Worm (Caenorhabditis elegans) whole organism, late embryonic: ENCODE results near the gene T14B4.1.
A peak's percentile ranks its signal among the peaks of the same experiment; 100 is the strongest.

Experiments used
- C38D4.7 ChIP-seq: fragments of 200-800 bp; sonication (Bioruptor generic); optimal IDR thresholded peaks from 2 replicates; lab custom pipeline; 2018; ENCODE audit warnings: mild to moderate bottlenecking, missing genetic modification characterization, moderate library complexity, missing compliant biosample characterization
- F13H6.1 ChIP-seq: sonication (generic microtip); optimal IDR thresholded peaks from 2 replicates; lab custom pipeline; 2016; ENCODE audit warnings: missing genetic modification characterization, missing compliant biosample characterization
- T23F11.4 ChIP-seq: fragments of 200-800 bp; sonication (Bioruptor generic); optimal IDR thresholded peaks from 2 replicates; lab custom pipeline; 2018; ENCODE audit warnings: mild to moderate bottlenecking, missing genetic modification characterization, missing compliant biosample characterization
- Y22D7AL.16 ChIP-seq: sonication (generic microtip); optimal IDR thresholded peaks from 2 replicates; lab custom pipeline; 2016; ENCODE audit warnings: missing genetic modification characterization, missing compliant biosample characterization
- ama-1 ChIP-seq: fragments of 150-350 bp; optimal IDR thresholded peaks from 2 replicates; lab custom pipeline; 2014
- ceh-14 ChIP-seq: sonication (generic microtip); optimal IDR thresholded peaks from 2 replicates; lab custom pipeline; 2016; ENCODE audit warnings: missing genotype, missing genetic modification characterization, missing compliant biosample characterization
- ceh-2 ChIP-seq: sonication (generic microtip); optimal IDR thresholded peaks from 2 replicates; lab custom pipeline; 2016; ENCODE audit warnings: missing genotype, missing genetic modification characterization, missing compliant biosample characterization
- ceh-30 ChIP-seq: fragments of 150-350 bp; optimal IDR thresholded peaks from 2 replicates; lab custom pipeline; 2014; ENCODE audit warnings: missing biosample characterization, missing genetic modification characterization
- ceh-31 ChIP-seq: sonication (generic microtip); optimal IDR thresholded peaks from 2 replicates; lab custom pipeline; 2016; ENCODE audit warnings: missing genetic modification characterization, missing compliant biosample characterization
- ceh-34 ChIP-seq: sonication (generic microtip); optimal IDR thresholded peaks from 2 replicates; lab custom pipeline; 2016; ENCODE audit warnings: mild to moderate bottlenecking, missing genetic modification characterization, missing compliant biosample characterization
- ceh-45 ChIP-seq: fragments of 200-800 bp; sonication (Bioruptor generic); IDR thresholded peaks from 2 replicates; pipeline ENCODE4 v1.3.6; 2022; ENCODE audit warnings: missing genetic modification reagents, missing genetic modification characterization, missing compliant biosample characterization
- ceh-48 ChIP-seq: sonication (generic microtip); optimal IDR thresholded peaks from 2 replicates; lab custom pipeline; 2016; ENCODE audit warnings: missing genetic modification characterization, inconsistent platforms, missing compliant biosample characterization
- ceh-6 ChIP-seq: fragments of 200-800 bp; sonication (Bioruptor generic); optimal IDR thresholded peaks from 2 replicates; lab custom pipeline; 2018; ENCODE audit warnings: mild to moderate bottlenecking, missing genetic modification characterization, missing compliant biosample characterization
- dve-1 ChIP-seq: sonication (generic microtip); optimal IDR thresholded peaks from 2 replicates; lab custom pipeline; 2017; ENCODE audit warnings: antibody characterized with exemption, mild to moderate bottlenecking, missing genetic modification characterization, missing compliant biosample characterization
- elt-2 ChIP-seq: sonication (generic microtip); optimal IDR thresholded peaks from 2 replicates; lab custom pipeline; 2016; ENCODE audit warnings: missing genetic modification reagents, missing genetic modification characterization, missing compliant biosample characterization
- ets-4 ChIP-seq: sonication (generic microtip); optimal IDR thresholded peaks from 2 replicates; lab custom pipeline; 2016; ENCODE audit warnings: missing genetic modification characterization, missing compliant biosample characterization
- fkh-10 ChIP-seq: fragments of 150-350 bp; optimal IDR thresholded peaks from 2 replicates; lab custom pipeline; 2014; ENCODE audit warnings: missing biosample characterization, missing genetic modification reagents, missing genetic modification characterization
- fkh-6 ChIP-seq: sonication (generic microtip); optimal IDR thresholded peaks from 2 replicates; lab custom pipeline; 2016; ENCODE audit warnings: missing genetic modification characterization, missing compliant biosample characterization
- hlh-15 ChIP-seq: sonication (generic microtip); optimal IDR thresholded peaks from 2 replicates; lab custom pipeline; 2016; ENCODE audit warnings: missing genetic modification characterization, missing compliant biosample characterization
- hlh-30 ChIP-seq: sonication (generic microtip); optimal IDR thresholded peaks from 2 replicates; lab custom pipeline; 2017; ENCODE audit warnings: antibody characterized with exemption, missing genetic modification characterization, missing compliant biosample characterization; ENCODE audit not compliant: insufficient read depth
- hlh-6 ChIP-seq: sonication (generic microtip); optimal IDR thresholded peaks from 2 replicates; lab custom pipeline; 2016; ENCODE audit warnings: missing genotype, missing genetic modification characterization, missing compliant biosample characterization
- hlh-8 ChIP-seq: sonication (generic microtip); optimal IDR thresholded peaks from 2 replicates; lab custom pipeline; 2016; ENCODE audit warnings: missing genotype, missing genetic modification characterization, missing compliant biosample characterization
- lim-6 ChIP-seq: sonication (generic microtip); optimal IDR thresholded peaks from 2 replicates; lab custom pipeline; 2016; ENCODE audit warnings: missing genetic modification characterization, missing compliant biosample characterization
- lin-11 ChIP-seq: fragments of 200-800 bp; sonication (Bioruptor generic); optimal IDR thresholded peaks from 2 replicates; lab custom pipeline; 2018; ENCODE audit warnings: mild to moderate bottlenecking, missing genetic modification characterization, missing compliant biosample characterization
- madf-2 ChIP-seq: sonication (generic microtip); optimal IDR thresholded peaks from 2 replicates; lab custom pipeline; 2017; ENCODE audit warnings: missing genetic modification characterization, missing compliant biosample characterization
- mec-3 ChIP-seq: sonication (generic microtip); optimal IDR thresholded peaks from 2 replicates; lab custom pipeline; 2016; ENCODE audit warnings: borderline replicate concordance, missing genetic modification characterization, missing compliant biosample characterization
- nhr-11 ChIP-seq: fragments of 150-350 bp; optimal IDR thresholded peaks from 2 replicates; lab custom pipeline; 2014; ENCODE audit warnings: missing biosample characterization, missing genetic modification characterization
- nhr-232 ChIP-seq: sonication (generic microtip); optimal IDR thresholded peaks from 2 replicates; lab custom pipeline; 2016; ENCODE audit warnings: missing genetic modification characterization, missing compliant biosample characterization
- odd-2 ChIP-seq: sonication (generic microtip); optimal IDR thresholded peaks from 2 replicates; lab custom pipeline; 2017; ENCODE audit warnings: antibody characterized with exemption, mild to moderate bottlenecking, missing genetic modification characterization, missing compliant biosample characterization
- pag-3 ChIP-seq: sonication (generic microtip); optimal IDR thresholded peaks from 2 replicates; lab custom pipeline; 2016; ENCODE audit warnings: missing compliant biosample characterization, missing genetic modification characterization, borderline replicate concordance
- pat-9 ChIP-seq: fragments of 200-800 bp; sonication (Bioruptor generic); optimal IDR thresholded peaks from 2 replicates; lab custom pipeline; 2018; ENCODE audit warnings: mild to moderate bottlenecking, missing genetic modification characterization, moderate library complexity, missing compliant biosample characterization
- pha-2 ChIP-seq: sonication (generic microtip); optimal IDR thresholded peaks from 2 replicates; lab custom pipeline; 2017; ENCODE audit warnings: mild to moderate bottlenecking, missing genetic modification characterization, missing compliant biosample characterization
- pros-1 ChIP-seq: fragments of 150-350 bp; optimal IDR thresholded peaks from 2 replicates; lab custom pipeline; 2014; ENCODE audit warnings: missing biosample characterization, missing genetic modification reagents, missing genetic modification characterization
- ref-2 ChIP-seq: sonication (generic microtip); optimal IDR thresholded peaks from 2 replicates; lab custom pipeline; 2016; ENCODE audit warnings: missing genetic modification characterization, missing compliant biosample characterization
- rnt-1 ChIP-seq: sonication (generic microtip); optimal IDR thresholded peaks from 2 replicates; lab custom pipeline; 2016; ENCODE audit warnings: missing genetic modification characterization, missing compliant biosample characterization
- tbx-2 ChIP-seq: sonication (generic microtip); optimal IDR thresholded peaks from 2 replicates; lab custom pipeline; 2016; ENCODE audit warnings: missing genetic modification characterization, missing compliant biosample characterization
- tbx-7 ChIP-seq: sonication (generic microtip); optimal IDR thresholded peaks from 2 replicates; lab custom pipeline; 2016; ENCODE audit warnings: missing genotype, missing genetic modification characterization, missing compliant biosample characterization
- ttx-3 ChIP-seq: sonication (generic microtip); optimal IDR thresholded peaks from 2 replicates; lab custom pipeline; 2016; ENCODE audit warnings: missing genetic modification reagents, missing genetic modification characterization, missing compliant biosample characterization
- unc-42 ChIP-seq: sonication (generic microtip); optimal IDR thresholded peaks from 2 replicates; lab custom pipeline; 2016; ENCODE audit warnings: missing genotype, missing genetic modification characterization, missing compliant biosample characterization
- unc-55 ChIP-seq: sonication (generic microtip); optimal IDR thresholded peaks from 2 replicates; lab custom pipeline; 2017; ENCODE audit warnings: missing biosample characterization, missing genetic modification reagents, missing genetic modification characterization
- unc-86 ChIP-seq: sonication (generic microtip); optimal IDR thresholded peaks from 2 replicates; lab custom pipeline; 2016; ENCODE audit warnings: missing genetic modification characterization, missing compliant biosample characterization
- zip-5 ChIP-seq: sonication (generic microtip); optimal IDR thresholded peaks from 2 replicates; lab custom pipeline; 2016; ENCODE audit warnings: missing genetic modification characterization, missing compliant biosample characterization

Gene T14B4.1

ce11 chrII:6779104-6779503 is 42.4 kb downstream of the T14B4.1 start, which contains the start of gene T13C2.7 (continued):
- no peak for TF ChIP-seq ama-1 (lab: Kevin White, UChicago)
- TF ChIP-seq unc-86 (tag; lab: Kevin White, UChicago), result no peak

- TF ChIP-seq ceh-30 (tag; lab: Kevin White, UChicago), result no peak
- TF ChIP-seq elt-2 (tag; lab: Kevin White, UChicago), result peak; percentile 64
- no peak for TF ChIP-seq hlh-6 (tag; lab: Kevin White, UChicago)
- no peak for TF ChIP-seq rnt-1 (tag; lab: Kevin White, UChicago)
Measured at ce11 chrII:6781231-6781630, 44.5 kb downstream of the T14B4.1 start.

ce11 chrII:6781983-6782382 is 45.3 kb downstream of the T14B4.1 start:
- TF ChIP-seq ceh-6 (GFP tag; lab: Kevin White, UChicago) (no peak), hlh-8 (tag; lab: Kevin White, UChicago) (no peak), tbx-7 (no peak), pag-3 (no peak), dve-1 (no peak), unc-42 (tag; lab: Kevin White, UChicago) (no peak), pha-2 (tag; lab: Kevin White, UChicago) (no peak), ets-4 (tag; lab: Kevin White, UChicago) (no peak), ceh-48 (tag; lab: Kevin White, UChicago) (no peak), hlh-30 (no peak), pat-9 (tag; lab: Kevin White, UChicago) (no peak), lin-11 (tag; lab: Kevin White, UChicago) (no peak), zip-5 (tag; lab: Kevin White, UChicago) (no peak), Y22D7AL.16 (tag; lab: Kevin White, UChicago) (no peak), ceh-45 (GFP tag; lab: Robert Waterston, UW) (no peak), tbx-2 (no peak), unc-55 (GFP tag; lab: Kevin White, UChicago) (no peak), ref-2 (no peak), nhr-232 (tag; lab: Kevin White, UChicago) (no peak), nhr-11 (tag; lab: Kevin White, UChicago) (no peak)

DNA sequence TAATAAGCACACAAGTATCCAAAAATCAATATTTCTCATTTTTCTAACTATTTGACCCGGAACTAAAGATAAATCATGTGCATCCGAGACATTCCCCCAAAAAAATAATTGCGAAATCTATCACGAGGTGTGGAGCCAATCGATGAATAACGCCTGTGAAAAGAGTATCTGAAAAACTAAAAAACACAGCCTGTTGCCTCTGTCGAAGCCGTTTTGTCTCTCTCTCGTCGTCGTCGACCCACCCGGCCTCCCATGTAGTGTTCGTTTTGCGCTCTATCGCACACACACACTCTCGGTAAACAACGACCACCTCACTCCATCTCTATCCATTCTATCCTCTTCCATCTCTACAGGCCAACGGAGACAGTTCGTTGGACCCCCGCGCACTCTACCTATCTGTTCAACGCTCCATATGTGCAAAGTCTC is 46.0 kb downstream of the T14B4.1 start:
- TF ChIP-seq odd-2 (tag; lab: Kevin White, UChicago) (no peak), tbx-2 (peak; percentile 32), zip-5 (tag; lab: Kevin White, UChicago) (no peak), C38D4.7 (GFP tag; lab: Kevin White, UChicago) (peak; percentile 24), fkh-6 (no peak), tbx-7 (no peak), hlh-15 (no peak), ttx-3 (tag; lab: Kevin White, UChicago) (no peak), ceh-34 (tag; lab: Kevin White, UChicago) (peak; percentile 36), ceh-2 (tag; lab: Kevin White, UChicago) (no peak), unc-86 (tag; lab: Kevin White, UChicago) (no peak), nhr-232 (tag; lab: Kevin White, UChicago) (no peak), pros-1 (no peak), unc-42 (tag; lab: Kevin White, UChicago) (no peak), lim-6 (tag; lab: Kevin White, UChicago) (no peak), mec-3 (tag; lab: Kevin White, UChicago) (no peak), F13H6.1 (no peak), ceh-31 (peak; percentile 3), dve-1 (no peak), ceh-14 (no peak), ceh-48 (tag; lab: Kevin White, UChicago) (peak; percentile 29), T23F11.4 (no peak), fkh-10 (GFP tag; lab: Kevin White, UChicago) (no peak), hlh-8 (tag; lab: Kevin White, UChicago) (no peak), madf-2 (tag; lab: Kevin White, UChicago) (peak; percentile 2)
- TF ChIP-seq, all 69 proteins: peak for 6
